Worm (Caenorhabditis elegans) whole organism, L1 larva: ENCODE measurements around the gene cpz-2.

Source experiments
- C04F5.9 ChIP-seq: sonication (generic microtip); optimal IDR thresholded peaks from 2 replicates; lab custom pipeline; 2016; ENCODE audit warnings: missing genetic modification characterization, missing compliant biosample characterization
- C16A3.4 ChIP-seq: fragments of 150-350 bp; optimal IDR thresholded peaks from 2 replicates; lab custom pipeline; 2014; ENCODE audit warnings: missing biosample characterization, missing genetic modification characterization
- Y116A8C.19 ChIP-seq: sonication (generic microtip); optimal IDR thresholded peaks from 2 replicates; lab custom pipeline; 2016; ENCODE audit warnings: missing compliant biosample characterization, missing genetic modification characterization, borderline replicate concordance
- blmp-1 ChIP-seq: fragments of 150-350 bp; optimal IDR thresholded peaks from 2 replicates; lab custom pipeline; 2014; ENCODE audit warnings: missing biosample characterization, missing genetic modification characterization
- ceh-63 ChIP-seq: fragments of 200-800 bp; sonication (Bioruptor generic); optimal IDR thresholded peaks from 2 replicates; lab custom pipeline; 2018; ENCODE audit warnings: mild to moderate bottlenecking, missing genetic modification characterization, missing compliant biosample characterization
- ceh-88 ChIP-seq: fragments of 200-800 bp; sonication (Bioruptor generic); IDR thresholded peaks from 2 replicates; pipeline ENCODE4 v1.3.6; 2022; ENCODE audit warnings: missing genetic modification characterization, missing compliant biosample characterization
- dsc-1 ChIP-seq: sonication (generic microtip); optimal IDR thresholded peaks from 2 replicates; lab custom pipeline; 2016; ENCODE audit warnings: mild to moderate bottlenecking, missing genetic modification characterization, missing compliant biosample characterization
- efl-1 ChIP-seq, 4 experiments: fragments of 150-350 bp; optimal IDR thresholded peaks in 3 of 4; peaks in 1 of 4; 1 replicate in 1 of 4; 2 replicates in 3 of 4; lab custom pipeline; 2014; ENCODE audit warnings: missing biosample characterization in 2 of 4, missing genetic modification characterization in 2 of 4, missing genetic modification reagents in 2 of 4
- efl-3 ChIP-seq: fragments of 200-800 bp; sonication (Bioruptor generic); optimal IDR thresholded peaks from 2 replicates; lab custom pipeline; 2018; ENCODE audit warnings: mild to moderate bottlenecking, missing genetic modification characterization, missing compliant biosample characterization
- egl-13 ChIP-seq: sonication (generic microtip); optimal IDR thresholded peaks from 2 replicates; lab custom pipeline; 2016; ENCODE audit warnings: missing genotype, missing genetic modification reagents, missing genetic modification characterization, missing compliant biosample characterization
- ets-5 ChIP-seq: fragments of 200-800 bp; sonication (Bioruptor generic); IDR thresholded peaks from 2 replicates; pipeline ENCODE4 v1.3.6; 2022; ENCODE audit warnings: missing genetic modification characterization, missing compliant biosample characterization
- fkh-10 ChIP-seq: sonication (generic microtip); optimal IDR thresholded peaks from 2 replicates; lab custom pipeline; 2017; ENCODE audit warnings: missing biosample characterization, missing genetic modification reagents, missing genetic modification characterization
- fos-1 ChIP-seq: fragments of 150-350 bp; optimal IDR thresholded peaks from 2 replicates; lab custom pipeline; 2014; ENCODE audit warnings: missing biosample characterization, missing genetic modification characterization
- hlh-17 ChIP-seq: fragments of 200-800 bp; sonication (Bioruptor generic); optimal IDR thresholded peaks from 2 replicates; lab custom pipeline; 2018; ENCODE audit warnings: missing genetic modification characterization, mild to moderate bottlenecking, missing compliant biosample characterization, moderate library complexity, borderline replicate concordance
- hpl-2 ChIP-seq: fragments of 150-350 bp; optimal IDR thresholded peaks from 2 replicates; lab custom pipeline; 2014; ENCODE audit warnings: missing biosample characterization, missing genetic modification reagents, missing genetic modification characterization
- irx-1 ChIP-seq: sonication (generic microtip); optimal IDR thresholded peaks from 2 replicates; lab custom pipeline; 2016; ENCODE audit warnings: missing genetic modification characterization, missing compliant biosample characterization
- isw-1 ChIP-seq: fragments of 200-800 bp; sonication (Bioruptor generic); IDR thresholded peaks from 2 replicates; pipeline ENCODE4 v1.3.6; 2022; ENCODE audit warnings: missing genetic modification characterization, missing compliant biosample characterization
- jun-1 ChIP-seq: fragments of 150-350 bp; optimal IDR thresholded peaks from 2 replicates; lab custom pipeline; 2014; ENCODE audit warnings: missing biosample characterization, missing genetic modification reagents, missing genetic modification characterization
- lin-14 ChIP-seq: fragments of 200-800 bp; sonication (Bioruptor generic); optimal IDR thresholded peaks from 2 replicates; lab custom pipeline; 2018; ENCODE audit warnings: mild to moderate bottlenecking, missing genetic modification characterization, moderate library complexity, missing compliant biosample characterization
- lin-35 ChIP-seq, 2 experiments: fragments of 150-350 bp; optimal IDR thresholded peaks; 2 replicates each; lab custom pipeline; 2014; ENCODE audit warnings: missing biosample characterization in 2 of 2, missing genetic modification characterization in 2 of 2, missing genetic modification reagents in 2 of 2
- lin-39 ChIP-seq: fragments of 150-350 bp; optimal IDR thresholded peaks from 2 replicates; lab custom pipeline; 2014; ENCODE audit warnings: missing biosample characterization, missing genetic modification reagents, missing genetic modification characterization
- lsy-2 ChIP-seq, 2 experiments: fragments of 150-350 bp; optimal IDR thresholded peaks; 2 replicates each; lab custom pipeline; 2014; ENCODE audit warnings: missing biosample characterization in 2 of 2, missing genetic modification characterization in 2 of 2
- mdl-1 ChIP-seq, 2 experiments: fragments of 150-350 bp; optimal IDR thresholded peaks; 2 replicates each; lab custom pipeline; 2014 to 2017; ENCODE audit warnings: missing biosample characterization in 2 of 2, missing genetic modification characterization in 2 of 2, inconsistent platforms in 1 of 2
- mep-1 ChIP-seq: fragments of 150-350 bp; optimal IDR thresholded peaks from 2 replicates; lab custom pipeline; 2014; ENCODE audit warnings: missing biosample characterization, missing genetic modification characterization
- nhr-11 ChIP-seq: fragments of 150-350 bp; optimal IDR thresholded peaks from 2 replicates; lab custom pipeline; 2014; ENCODE audit warnings: missing biosample characterization, missing genetic modification characterization
- nhr-12 ChIP-seq: sonication (generic microtip); optimal IDR thresholded peaks from 2 replicates; lab custom pipeline; 2017; ENCODE audit warnings: missing biosample characterization, missing genetic modification characterization
- nhr-19 ChIP-seq: fragments of 200-800 bp; sonication (Bioruptor generic); conservative IDR thresholded peaks from 2 replicates; pipeline ENCODE4 v1.3.6; 2022; ENCODE audit warnings: missing genetic modification characterization, missing compliant biosample characterization
- nhr-20 ChIP-seq: sonication (generic microtip); optimal IDR thresholded peaks from 2 replicates; lab custom pipeline; 2016; ENCODE audit warnings: mild to moderate bottlenecking, missing genetic modification characterization, missing compliant biosample characterization
- nhr-28 ChIP-seq: fragments of 150-350 bp; optimal IDR thresholded peaks from 2 replicates; lab custom pipeline; 2014; ENCODE audit warnings: missing biosample characterization, missing genetic modification characterization
- nhr-47 ChIP-seq: sonication (generic microtip); optimal IDR thresholded peaks from 2 replicates; lab custom pipeline; 2016; ENCODE audit warnings: mild to moderate bottlenecking, missing genetic modification characterization, moderate library complexity, missing compliant biosample characterization
- nhr-71 ChIP-seq: sonication (generic microtip); optimal IDR thresholded peaks from 2 replicates; lab custom pipeline; 2016; ENCODE audit warnings: mild to moderate bottlenecking, missing genetic modification characterization, moderate library complexity, missing compliant biosample characterization
- nhr-76 ChIP-seq: sonication (generic microtip); optimal IDR thresholded peaks from 2 replicates; lab custom pipeline; 2017; ENCODE audit warnings: missing biosample characterization, missing genetic modification characterization
- nhr-77 ChIP-seq: fragments of 150-350 bp; optimal IDR thresholded peaks from 2 replicates; lab custom pipeline; 2014; ENCODE audit warnings: missing biosample characterization, missing genetic modification characterization
- nhr-84 ChIP-seq: sonication (generic microtip); optimal IDR thresholded peaks from 2 replicates; lab custom pipeline; 2017; ENCODE audit warnings: missing biosample characterization, missing genetic modification characterization
- nhr-90 ChIP-seq: sonication (generic microtip); optimal IDR thresholded peaks from 2 replicates; lab custom pipeline; 2016; ENCODE audit warnings: mild to moderate bottlenecking, missing genetic modification characterization, missing compliant biosample characterization; ENCODE audit not compliant: poor library complexity
- pqm-1 ChIP-seq: sonication (generic microtip); optimal IDR thresholded peaks from 3 replicates; lab custom pipeline; 2017; ENCODE audit warnings: missing biosample characterization, missing genetic modification characterization
- skn-1 ChIP-seq: fragments of 150-350 bp; optimal IDR thresholded peaks from 2 replicates; lab custom pipeline; 2014; ENCODE audit warnings: missing biosample characterization, missing genetic modification characterization
- sox-4 ChIP-seq: sonication (generic microtip); optimal IDR thresholded peaks from 2 replicates; lab custom pipeline; 2016; ENCODE audit warnings: missing genetic modification characterization, missing compliant biosample characterization
- sptf-1 ChIP-seq: fragments of 150-350 bp; optimal IDR thresholded peaks from 2 replicates; lab custom pipeline; 2014; ENCODE audit warnings: missing biosample characterization, missing genetic modification characterization
- sup-37 ChIP-seq: fragments of 200-800 bp; sonication (Bioruptor generic); optimal IDR thresholded peaks from 2 replicates; lab custom pipeline; 2018; ENCODE audit warnings: mild to moderate bottlenecking, missing genetic modification characterization, missing compliant biosample characterization
- swsn-7 ChIP-seq: sonication (generic microtip); optimal IDR thresholded peaks from 2 replicates; lab custom pipeline; 2016; ENCODE audit warnings: missing genetic modification characterization, missing compliant biosample characterization
- tlp-1 ChIP-seq: fragments of 150-350 bp; optimal IDR thresholded peaks from 2 replicates; lab custom pipeline; 2014; ENCODE audit warnings: missing biosample characterization, missing genetic modification characterization
- unc-30 ChIP-seq: sonication (generic microtip); optimal IDR thresholded peaks from 2 replicates; lab custom pipeline; 2017; ENCODE audit warnings: missing biosample characterization, missing genetic modification characterization
- unc-62 ChIP-seq: fragments of 150-350 bp; optimal IDR thresholded peaks from 2 replicates; lab custom pipeline; 2014; ENCODE audit warnings: missing biosample characterization, missing genetic modification reagents, missing genetic modification characterization
- unc-98 ChIP-seq: fragments of 200-800 bp; sonication (Bioruptor generic); IDR thresholded peaks from 2 replicates; pipeline ENCODE4 v1.3.6; 2022; ENCODE audit warnings: missing genetic modification characterization, missing compliant biosample characterization
- xbp-1 ChIP-seq: sonication (generic microtip); optimal IDR thresholded peaks from 2 replicates; lab custom pipeline; 2016; ENCODE audit warnings: missing genetic modification characterization, missing compliant biosample characterization
- zag-1 ChIP-seq: fragments of 150-350 bp; optimal IDR thresholded peaks from 2 replicates; lab custom pipeline; 2014; ENCODE audit warnings: missing biosample characterization, missing genetic modification characterization
- zip-4 ChIP-seq: fragments of 200-800 bp; sonication (Bioruptor generic); optimal IDR thresholded peaks from 2 replicates; lab custom pipeline; 2018; ENCODE audit warnings: mild to moderate bottlenecking, missing genetic modification characterization, moderate library complexity, missing compliant biosample characterization
- ztf-11 ChIP-seq, 2 experiments: sonication (generic microtip); optimal IDR thresholded peaks; 2 replicates each; lab custom pipeline; 2016 to 2017; ENCODE audit warnings: missing genetic modification characterization in 2 of 2, missing biosample characterization in 1 of 2, missing compliant biosample characterization in 1 of 2
- ztf-4 ChIP-seq: fragments of 150-350 bp; optimal IDR thresholded peaks from 2 replicates; lab custom pipeline; 2014; ENCODE audit warnings: missing biosample characterization, missing genetic modification characterization

cpz-2 gene

ce11 chrV:13374532-13374931 is 6.5 kb upstream of the cpz-2 start (continued):
- TF ChIP-seq efl-3 (GFP tag; lab: Kevin White, UChicago): no peak
- TF ChIP-seq mep-1 (tag; lab: Kevin White, UChicago): peak; percentile 61
- peak; percentile 23 for TF ChIP-seq C16A3.4 (tag; lab: Kevin White, UChicago)
- peak; percentile 46 for TF ChIP-seq nhr-20 (tag; lab: Kevin White, UChicago)
- TF ChIP-seq egl-13: no peak
- TF ChIP-seq lin-14 (GFP tag; lab: Kevin White, UChicago): peak; percentile 84
- TF ChIP-seq nhr-12 (tag; lab: Kevin White, UChicago): no peak
- peak; percentile 56 for TF ChIP-seq nhr-71
- peak; percentile 42 for TF ChIP-seq ztf-4 (tag; lab: Kevin White, UChicago)
- no peak for TF ChIP-seq sox-4 (tag; lab: Kevin White, UChicago)

ce11 chrV:13375861-13376260 is 5.1 kb upstream of the cpz-2 start:
- TF ChIP-seq Y116A8C.19 (tag; lab: Kevin White, UChicago): no peak
- no peak for TF ChIP-seq zip-4 (GFP tag; lab: Kevin White, UChicago)
- no peak for TF ChIP-seq nhr-19 (GFP tag; lab: Robert Waterston, UW)
- no peak for TF ChIP-seq jun-1 (tag; lab: Kevin White, UChicago)
- peak; percentile 19 for TF ChIP-seq nhr-71
- no peak for TF ChIP-seq ztf-11 (tag; optimal IDR thresholded peaks at IDR 0.05; lab: Kevin White, UChicago)
- no peak for TF ChIP-seq efl-3 (GFP tag; lab: Kevin White, UChicago)
- TF ChIP-seq mep-1 (tag; lab: Kevin White, UChicago): peak; percentile 55
- TF ChIP-seq fos-1 (tag; lab: Kevin White, UChicago): no peak
- no peak for TF ChIP-seq pqm-1 (tag; lab: Kevin White, UChicago)
- peak; percentile 71 for TF ChIP-seq blmp-1 (tag; lab: Kevin White, UChicago)
- no peak for TF ChIP-seq hlh-17 (GFP tag; lab: Kevin White, UChicago)
- no peak for TF ChIP-seq fkh-10 (GFP tag; lab: Kevin White, UChicago)
- no peak for TF ChIP-seq nhr-76 (tag; lab: Kevin White, UChicago)
- TF ChIP-seq xbp-1 (tag; lab: Kevin White, UChicago): no peak
- TF ChIP-seq sup-37: no peak
- TF ChIP-seq nhr-84: no peak
- TF ChIP-seq isw-1: no peak
- peak; percentile 83 for TF ChIP-seq lin-14 (GFP tag; lab: Kevin White, UChicago)
- no peak for TF ChIP-seq efl-1 (optimal IDR thresholded peaks at IDR 0.05; lab: Kevin White, UChicago)
- TF ChIP-seq efl-1 (GFP tag; optimal IDR thresholded peaks at IDR 0.05 in 1 of 2; lab: Kevin White, UChicago): no peak
- TF ChIP-seq ceh-88 (GFP tag; lab: Robert Waterston, UW): no peak
- no peak for TF ChIP-seq tlp-1 (tag; lab: Kevin White, UChicago)
- no peak for TF ChIP-seq ceh-63 (GFP tag; lab: Kevin White, UChicago)
- no peak for TF ChIP-seq zag-1 (tag; lab: Kevin White, UChicago)
- no peak for TF ChIP-seq unc-98 (GFP tag; lab: Robert Waterston, UW)
- peak; percentile 38 for TF ChIP-seq nhr-20 (tag; lab: Kevin White, UChicago)
- no peak for TF ChIP-seq sox-4 (tag; lab: Kevin White, UChicago)
- TF ChIP-seq sptf-1: no peak
- TF ChIP-seq swsn-7 (tag; lab: Kevin White, UChicago): no peak
- no peak for TF ChIP-seq unc-30 (tag; lab: Kevin White, UChicago)
- peak; percentile 26 for TF ChIP-seq nhr-90 (tag; lab: Kevin White, UChicago)
- no peak for TF ChIP-seq ets-5 (GFP tag; lab: Robert Waterston, UW)
- peak in 1 of 2 experiments; percentile 70 for TF ChIP-seq lsy-2 (tag; optimal IDR thresholded peaks at IDR 0.05; lab: Kevin White, UChicago)
- TF ChIP-seq nhr-28 (tag; lab: Kevin White, UChicago): no peak
- peak; percentile 14 for TF ChIP-seq C16A3.4 (tag; lab: Kevin White, UChicago)
- no peak for TF ChIP-seq unc-62 (GFP tag; lab: Kevin White, UChicago)
- no peak for TF ChIP-seq C04F5.9
- no peak for TF ChIP-seq lin-35 (GFP tag; optimal IDR thresholded peaks at IDR 0.05; lab: Kevin White, UChicago)
- TF ChIP-seq lin-39: no peak
- peak; percentile 2 for TF ChIP-seq nhr-47
- TF ChIP-seq nhr-11 (tag; lab: Kevin White, UChicago): no peak
- no peak for TF ChIP-seq dsc-1 (tag; lab: Kevin White, UChicago)
- no peak for TF ChIP-seq irx-1
- TF ChIP-seq nhr-77 (tag; lab: Kevin White, UChicago): no peak
- TF ChIP-seq ztf-4 (tag; lab: Kevin White, UChicago): no peak
- no peak for TF ChIP-seq hpl-2
- no peak for TF ChIP-seq mdl-1 (tag; optimal IDR thresholded peaks at IDR 0.05; lab: Kevin White, UChicago)
- no peak for TF ChIP-seq skn-1 (tag; lab: Kevin White, UChicago)
